Worm (Caenorhabditis elegans) whole organism, L4 larva: Measurements from ENCODE around the gene R05F9.9.
"Not testable (repeated sequence)": the region's sequence is repeated elsewhere in the genome, so short reads cannot be mapped to it uniquely, and the experiment has no call there.

Experiments used
- Y48G9A.11 ChIP-seq: fragments of 200-800 bp; sonication (Bioruptor generic); IDR thresholded peaks from 2 replicates; pipeline ENCODE4 v1.3.6; 2022; ENCODE audit warnings: missing genetic modification reagents, missing genetic modification characterization, missing compliant biosample characterization
- Y5F2A.4 ChIP-seq: fragments of 200-800 bp; sonication (Bioruptor generic); optimal IDR thresholded peaks from 2 replicates; lab custom pipeline; 2018; ENCODE audit warnings: mild to moderate bottlenecking, missing genetic modification characterization, missing compliant biosample characterization
- aly-2 ChIP-seq: sonication (generic microtip); optimal IDR thresholded peaks from 2 replicates; lab custom pipeline; 2018; ENCODE audit warnings: missing biosample characterization, missing genetic modification characterization
- dmd-8 ChIP-seq: fragments of 200-800 bp; sonication (Bioruptor generic); IDR thresholded peaks from 2 replicates; pipeline ENCODE4 v1.3.6; 2022; ENCODE audit warnings: missing genetic modification characterization, missing compliant biosample characterization
- egl-27 ChIP-seq: sonication (generic microtip); optimal IDR thresholded peaks from 3 replicates; lab custom pipeline; 2017; ENCODE audit warnings: missing biosample characterization, missing genetic modification reagents, missing genetic modification characterization
- lsy-2 ChIP-seq, 2 experiments: fragments of 150-350 bp in 1 of 2; sonication (generic microtip) in 1 of 2; optimal IDR thresholded peaks; 2 replicates each; lab custom pipeline; 2014 to 2017; ENCODE audit warnings: missing biosample characterization in 2 of 2, missing genetic modification characterization in 2 of 2
- mep-1 ChIP-seq: fragments of 150-350 bp; sonication (generic microtip); optimal IDR thresholded peaks from 3 replicates; lab custom pipeline; 2014; ENCODE audit warnings: missing biosample characterization, missing genetic modification characterization
- nhr-11 ChIP-seq: fragments of 150-350 bp; optimal IDR thresholded peaks from 2 replicates; lab custom pipeline; 2014; ENCODE audit warnings: missing biosample characterization, missing genetic modification characterization
- nhr-41 ChIP-seq: fragments of 200-800 bp; sonication (Bioruptor generic); IDR thresholded peaks from 2 replicates; pipeline ENCODE4 v1.3.6; 2022; ENCODE audit warnings: missing genetic modification reagents, missing genetic modification characterization, missing compliant biosample characterization
- unc-130 ChIP-seq: sonication (generic microtip); optimal IDR thresholded peaks from 2 replicates; lab custom pipeline; 2016; ENCODE audit warnings: missing genetic modification reagents, missing genetic modification characterization, missing compliant biosample characterization

DNA sequence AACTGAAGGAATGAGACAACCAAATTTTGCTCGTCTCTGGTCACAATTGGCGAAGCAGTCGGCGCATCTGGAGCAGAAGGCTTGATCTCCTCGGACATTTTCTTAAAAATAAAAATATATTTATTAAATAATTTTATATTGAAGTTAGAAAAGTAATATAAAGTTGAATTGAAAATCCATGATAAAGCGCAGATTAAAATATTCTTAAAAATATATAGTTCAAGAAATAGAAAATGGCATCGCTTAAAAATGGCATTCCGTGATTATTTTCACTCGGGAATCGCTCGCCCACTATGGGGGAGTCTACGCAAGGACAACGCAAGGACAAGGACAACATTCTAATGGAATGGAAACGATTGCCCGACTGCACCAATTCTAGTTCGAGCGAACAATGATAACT lies 1.8 kb upstream of the R05F9.9 start, which contains the start of gene sgt-1:
- TF ChIP-seq lsy-2 (tag; optimal IDR thresholded peaks at IDR 0.05; lab: Kevin White, UChicago); unc-130; dmd-8 (GFP tag; lab: Robert Waterston, UW); Y5F2A.4 (GFP tag; lab: Kevin White, UChicago); mep-1 (tag; lab: Kevin White, UChicago); aly-2 (tag; lab: Kevin White, UChicago); nhr-41; nhr-11 (tag; lab: Kevin White, UChicago); Y48G9A.11 (GFP tag; lab: Robert Waterston, UW); egl-27 (tag; lab: Kevin White, UChicago): not testable (repeated sequence)
